Fruit fly (Drosophila melanogaster) whole organism, embryonic: ENCODE measurements around the gene COX5B.

Experiments used
- Antp ChIP-seq: fragments of 200-800 bp; sonication (Bioruptor generic); optimal IDR thresholded peaks from 3 replicates; lab custom pipeline; 2016; ENCODE audit warnings: missing biosample characterization, missing genetic modification characterization
- Asciz ChIP-seq: fragments of 200-800 bp; sonication (Bioruptor generic); optimal IDR thresholded peaks from 2 replicates; lab custom pipeline; 2017; ENCODE audit warnings: missing biosample characterization, mild to moderate bottlenecking, missing genetic modification characterization, missing genetic modification reagents
- Awh ChIP-seq: fragments of 200-800 bp; sonication (Bioruptor generic); IDR thresholded peaks from 2 replicates; pipeline ENCODE4, ENCODE4 v1.3.6; 2022; ENCODE audit warnings: missing biosample characterization, missing genetic modification characterization
- CG10543 ChIP-seq: fragments of 200-800 bp; sonication (Bioruptor generic); optimal IDR thresholded peaks from 3 replicates; lab custom pipeline; 2017; ENCODE audit warnings: missing biosample characterization, mild to moderate bottlenecking, missing genetic modification characterization, moderate library complexity
- CG10654 ChIP-seq: fragments of 200-800 bp; sonication (Bioruptor generic); optimal IDR thresholded peaks from 2 replicates; lab custom pipeline; 2016; ENCODE audit warnings: missing biosample characterization, missing genetic modification characterization
- CG12071 ChIP-seq: fragments of 200-800 bp; sonication (Bioruptor generic); optimal IDR thresholded peaks from 3 replicates; lab custom pipeline; 2018; ENCODE audit warnings: missing biosample characterization, mild to moderate bottlenecking, missing genetic modification characterization
- CG12769 ChIP-seq: fragments of 200-800 bp; sonication (Bioruptor generic); optimal IDR thresholded peaks from 2 replicates; lab custom pipeline; 2019; ENCODE audit warnings: missing biosample characterization, mild to moderate bottlenecking, missing genetic modification characterization, moderate library complexity
- CG14441 ChIP-seq: fragments of 200-800 bp; sonication (Bioruptor generic); IDR thresholded peaks from 2 replicates; pipeline ENCODE4 v1.3.6; 2022; ENCODE audit warnings: missing biosample characterization, missing genetic modification characterization
- CG15601 ChIP-seq: fragments of 200-800 bp; sonication (Bioruptor generic); optimal IDR thresholded peaks from 3 replicates; lab custom pipeline; 2019; ENCODE audit warnings: missing biosample characterization, mild to moderate bottlenecking, missing genetic modification characterization, moderate library complexity
- CG16813 ChIP-seq: fragments of 200-800 bp; sonication (Bioruptor generic); IDR thresholded peaks from 3 replicates; pipeline ENCODE4 v1.3.6; 2022; ENCODE audit warnings: missing biosample characterization, missing genetic modification characterization; ENCODE audit not compliant: partially characterized antibody
- CG17829 ChIP-seq: fragments of 200-800 bp; optimal IDR thresholded peaks from 2 replicates; lab custom pipeline; 2019; ENCODE audit warnings: missing biosample characterization, mild to moderate bottlenecking, missing genetic modification characterization, moderate library complexity
- CG17912 ChIP-seq: fragments of 200-800 bp; sonication (Bioruptor generic); optimal IDR thresholded peaks from 2 replicates; lab custom pipeline; 2018; ENCODE audit warnings: missing biosample characterization, mild to moderate bottlenecking, missing genetic modification characterization
- CG2202 ChIP-seq: fragments of 200-800 bp; sonication (Bioruptor generic); optimal IDR thresholded peaks from 2 replicates; lab custom pipeline; 2018; ENCODE audit warnings: missing biosample characterization, mild to moderate bottlenecking, missing genetic modification characterization
- CG3065 ChIP-seq: fragments of 200-800 bp; sonication (Bioruptor generic); optimal IDR thresholded peaks from 2 replicates; lab custom pipeline; 2016; ENCODE audit warnings: missing biosample characterization, missing genetic modification characterization
- CG34376 ChIP-seq: fragments of 200-800 bp; sonication (Bioruptor generic); optimal IDR thresholded peaks from 2 replicates; lab custom pipeline; 2018; ENCODE audit warnings: missing biosample characterization, mild to moderate bottlenecking, missing genetic modification characterization
- CG42726 ChIP-seq: fragments of 200-800 bp; sonication (Bioruptor generic); IDR thresholded peaks from 2 replicates; pipeline ENCODE4 v1.3.6; 2022; ENCODE audit warnings: missing biosample characterization, missing genetic modification characterization; ENCODE audit not compliant: partially characterized antibody
- CG7556 ChIP-seq: fragments of 200-800 bp; sonication (Bioruptor generic); optimal IDR thresholded peaks from 2 replicates; lab custom pipeline; 2017; ENCODE audit warnings: missing biosample characterization, mild to moderate bottlenecking, missing genetic modification characterization
- CG7786 ChIP-seq: fragments of 200-800 bp; sonication (Bioruptor generic); optimal IDR thresholded peaks from 2 replicates; lab custom pipeline; 2016; ENCODE audit warnings: missing biosample characterization, missing genetic modification characterization
- CG8924 ChIP-seq: fragments of 200-800 bp; optimal IDR thresholded peaks from 3 replicates; lab custom pipeline; 2019; ENCODE audit warnings: missing biosample characterization, mild to moderate bottlenecking, missing genetic modification characterization, moderate library complexity
- CG9609 ChIP-seq: fragments of 200-800 bp; sonication (Bioruptor generic); optimal IDR thresholded peaks from 3 replicates; lab custom pipeline; 2016; ENCODE audit warnings: missing biosample characterization, missing genetic modification characterization
- CkIIα-i1 ChIP-seq: fragments of 200-800 bp; sonication (Bioruptor generic); IDR thresholded peaks from 2 replicates; pipeline ENCODE4 v1.3.6; 2022; ENCODE audit warnings: missing biosample characterization, missing genetic modification characterization
- Doc3 ChIP-seq: fragments of 200-800 bp; sonication (Bioruptor generic); IDR thresholded peaks from 3 replicates; pipeline ENCODE4 v1.3.6; 2022; ENCODE audit warnings: missing biosample characterization, missing genetic modification characterization; ENCODE audit not compliant: partially characterized antibody
- Dref ChIP-seq: fragments of 200-800 bp; sonication (Bioruptor generic); IDR thresholded peaks from 2 replicates; pipeline ENCODE4 v1.3.6; 2022; ENCODE audit warnings: missing biosample characterization, missing genetic modification characterization
- E2f2 ChIP-seq: fragments of 200-800 bp; sonication (Bioruptor generic); IDR thresholded peaks from 2 replicates; pipeline ENCODE4 v1.3.6; 2022; ENCODE audit warnings: missing biosample characterization, missing genetic modification characterization
- Elba2 ChIP-seq: fragments of 200-800 bp; sonication (Bioruptor generic); optimal IDR thresholded peaks from 3 replicates; lab custom pipeline; 2016; ENCODE audit warnings: missing biosample characterization, missing genetic modification characterization
- Ets97D ChIP-seq: fragments of 200-800 bp; sonication (Bioruptor generic); optimal IDR thresholded peaks from 3 replicates; lab custom pipeline; 2016; ENCODE audit warnings: missing biosample characterization, missing genetic modification characterization
- HLH4C ChIP-seq: fragments of 200-800 bp; sonication (Bioruptor generic); IDR thresholded peaks from 3 replicates; pipeline ENCODE4 v1.3.6; 2022; ENCODE audit warnings: missing biosample characterization, missing genetic modification characterization; ENCODE audit not compliant: partially characterized antibody
- Hr39 ChIP-seq: fragments of >200 bp; optimal IDR thresholded peaks from 2 replicates; lab custom pipeline; 2017
- Hr78 ChIP-seq, 2 experiments: fragments of 200-800 bp in 1 of 2; fragments of >200 bp in 1 of 2; sonication (Bioruptor generic) in 1 of 2; optimal IDR thresholded peaks; 2 replicates each; lab custom pipeline; 2017 to 2019; ENCODE audit warnings: missing biosample characterization in 2 of 2, missing genetic modification characterization in 2 of 2, mild to moderate bottlenecking in 1 of 2, moderate library complexity in 1 of 2
- MESR4 ChIP-seq: fragments of 200-800 bp; sonication (Bioruptor generic); optimal IDR thresholded peaks from 2 replicates; lab custom pipeline; 2018; ENCODE audit warnings: missing biosample characterization, mild to moderate bottlenecking, missing genetic modification characterization, moderate library complexity
- Max ChIP-seq: fragments of 200-800 bp; sonication (Bioruptor generic); optimal IDR thresholded peaks from 2 replicates; lab custom pipeline; 2016; ENCODE audit warnings: missing biosample characterization, mild to moderate bottlenecking, missing genetic modification characterization
- NK7.1 ChIP-seq: fragments of 200-800 bp; sonication (Bioruptor generic); optimal IDR thresholded peaks from 3 replicates; lab custom pipeline; 2016; ENCODE audit warnings: missing biosample characterization, missing genetic modification characterization
- Sox100B ChIP-seq: fragments of 200-800 bp; sonication (Bioruptor generic); optimal IDR thresholded peaks from 3 replicates; lab custom pipeline; 2018; ENCODE audit warnings: missing biosample characterization, mild to moderate bottlenecking, missing genetic modification characterization
- bowl ChIP-seq: fragments of 200-800 bp; sonication (Bioruptor generic); IDR thresholded peaks from 2 replicates; pipeline ENCODE4 v1.3.6; 2022; ENCODE audit warnings: missing biosample characterization, missing genetic modification characterization
- bsh ChIP-seq, 2 experiments: fragments of 200-800 bp; sonication (Bioruptor generic); optimal IDR thresholded peaks; 2 replicates each; lab custom pipeline; 2017 to 2018; ENCODE audit warnings: mild to moderate bottlenecking in 2 of 2, missing biosample characterization in 2 of 2, missing genetic modification characterization in 2 of 2, moderate library complexity in 1 of 2
- ci ChIP-seq: fragments of 200-800 bp; sonication (Bioruptor generic); IDR thresholded peaks from 3 replicates; pipeline ENCODE4 v1.3.6; 2022; ENCODE audit warnings: missing biosample characterization, missing genetic modification characterization
- corto ChIP-seq: fragments of 200-800 bp; sonication (Bioruptor generic); optimal IDR thresholded peaks from 2 replicates; lab custom pipeline; 2016; ENCODE audit warnings: missing biosample characterization, mild to moderate bottlenecking, missing genetic modification characterization, moderate library complexity
- crp ChIP-seq, 2 experiments: fragments of 200-800 bp; sonication (Bioruptor generic); optimal IDR thresholded peaks; 2 replicates in 1 of 2; 3 replicates in 1 of 2; lab custom pipeline; 2017; ENCODE audit warnings: missing biosample characterization in 2 of 2, missing genetic modification characterization in 2 of 2, mild to moderate bottlenecking in 1 of 2, moderate library complexity in 1 of 2
- da ChIP-seq: fragments of 200-800 bp; sonication (Bioruptor generic); optimal IDR thresholded peaks from 2 replicates; lab custom pipeline; 2016; ENCODE audit warnings: missing biosample characterization, missing genetic modification characterization
- disco-r ChIP-seq: fragments of 200-800 bp; sonication (Bioruptor generic); optimal IDR thresholded peaks from 2 replicates; lab custom pipeline; 2016; ENCODE audit warnings: missing biosample characterization, missing genetic modification characterization
- ewg ChIP-seq: fragments of 200-800 bp; sonication (Bioruptor generic); optimal IDR thresholded peaks from 3 replicates; lab custom pipeline; 2017; ENCODE audit warnings: mild to moderate bottlenecking, missing biosample characterization, missing genetic modification reagents, missing genetic modification characterization
- gcm2 ChIP-seq: fragments of 200-800 bp; sonication (Bioruptor generic); optimal IDR thresholded peaks from 2 replicates; lab custom pipeline; 2016; ENCODE audit warnings: missing biosample characterization, missing genetic modification characterization
- h ChIP-seq: fragments of >200 bp; optimal IDR thresholded peaks from 2 replicates; lab custom pipeline; 2017
- lbe ChIP-seq: fragments of 200-800 bp; sonication (Bioruptor generic); optimal IDR thresholded peaks from 2 replicates; lab custom pipeline; 2016; ENCODE audit warnings: missing biosample characterization, mild to moderate bottlenecking, missing genetic modification characterization
- pfk ChIP-seq: fragments of 200-800 bp; sonication (Bioruptor generic); optimal IDR thresholded peaks from 2 replicates; lab custom pipeline; 2018; ENCODE audit warnings: missing biosample characterization, mild to moderate bottlenecking, missing genetic modification characterization, moderate library complexity
- ro ChIP-seq: fragments of 200-800 bp; sonication (Bioruptor generic); IDR thresholded peaks from 2 replicates; pipeline ENCODE4 v1.3.6; 2022; ENCODE audit warnings: missing biosample characterization, missing genetic modification characterization
- stc ChIP-seq: fragments of 200-800 bp; sonication (Bioruptor generic); IDR thresholded peaks from 2 replicates; pipeline ENCODE4 v1.3.6; 2022; ENCODE audit warnings: missing biosample characterization, missing genetic modification characterization
- tio ChIP-seq: fragments of 200-800 bp; sonication (Bioruptor generic); optimal IDR thresholded peaks from 2 replicates; lab custom pipeline; 2017; ENCODE audit warnings: missing biosample characterization, missing genetic modification characterization, inconsistent platforms
- twi ChIP-seq: fragments of 200-800 bp; optimal IDR thresholded peaks from 2 replicates; lab custom pipeline; 2019; ENCODE audit warnings: missing biosample characterization, mild to moderate bottlenecking, missing genetic modification characterization, moderate library complexity
- usp ChIP-seq: fragments of >200 bp; optimal IDR thresholded peaks from 2 replicates; lab custom pipeline; 2017; ENCODE audit warnings: missing biosample characterization, missing genetic modification characterization

Gene COX5B

DNA sequence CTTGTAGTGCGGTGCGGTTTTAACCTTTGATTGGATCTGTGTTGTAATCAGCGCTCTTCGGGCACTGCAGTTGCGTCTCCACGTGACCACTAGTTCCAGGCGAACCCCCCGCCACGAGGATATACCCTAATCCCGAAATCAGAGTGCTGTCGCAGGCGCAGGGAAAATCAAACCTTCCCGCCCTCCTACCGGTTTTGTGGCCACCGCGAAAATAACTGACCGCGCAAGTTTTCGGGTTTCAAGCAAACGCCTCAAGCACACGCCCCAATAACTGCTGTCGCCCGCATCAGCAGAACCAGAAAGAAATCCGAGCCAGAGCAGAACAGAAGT is 4.7 kb downstream of the COX5B start (continued):
- TF ChIP-seq E2f2 (GFP tag; lab: Robert Waterston, UW) (peak; percentile 76), CG15601 (no peak), corto (GFP tag; lab: Kevin White, UChicago) (no peak), crp (GFP tag; optimal IDR thresholded peaks at IDR 0.05; lab: Kevin White, UChicago) (peak in 1 of 2 experiments; percentile 39), MESR4 (GFP tag; lab: Kevin White, UChicago) (peak; percentile 60), Doc3 (GFP tag; lab: Robert Waterston, UW) (peak; percentile 52; the same call in 1 of the 3 replicates)

DNA sequence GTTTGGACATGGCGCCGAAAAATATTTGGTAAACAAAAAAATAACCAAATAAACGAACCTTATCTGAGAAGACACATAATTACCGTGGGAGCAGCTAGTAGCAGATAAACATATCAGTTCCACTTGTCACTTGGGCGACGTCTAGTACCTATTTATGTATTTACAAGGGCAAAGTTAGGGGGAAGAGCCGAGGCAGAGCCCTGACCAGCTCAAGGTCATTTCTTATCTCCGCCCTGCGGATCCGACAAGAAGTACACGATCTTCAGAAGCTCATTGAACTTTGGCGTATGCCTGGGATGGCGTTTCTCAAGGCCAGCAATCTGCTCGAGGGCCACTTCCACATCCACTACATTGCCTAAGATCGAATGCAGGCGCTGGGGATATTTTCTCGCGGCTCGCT is 7.4 kb downstream of the COX5B start:
- TF ChIP-seq bowl = no peak
- peak; percentile 58 for TF ChIP-seq CG34376 (GFP tag; lab: Kevin White, UChicago)
- no peak for TF ChIP-seq CG16813
- TF ChIP-seq CG3065 (GFP tag; lab: Kevin White, UChicago) = no peak
- TF ChIP-seq pfk (GFP tag; lab: Kevin White, UChicago) = no peak
- no peak for TF ChIP-seq CG2202
- 0 out of 3 replicates have a peak, but pooled peaks have one; percentile 51 for TF ChIP-seq ci
- TF ChIP-seq CG8924 (tag; lab: Kevin White, UChicago) = no peak
- no peak for TF ChIP-seq bsh (GFP tag; optimal IDR thresholded peaks at IDR 0.05; lab: Kevin White, UChicago)
- TF ChIP-seq stc (GFP tag; lab: Robert Waterston, UW) = no peak
- TF ChIP-seq ewg = no peak
- TF ChIP-seq Elba2 (GFP tag; lab: Kevin White, UChicago) = no peak
- no peak for TF ChIP-seq NK7.1 (GFP tag; lab: Kevin White, UChicago)
- no peak for TF ChIP-seq twi (tag; lab: Kevin White, UChicago)
- no peak for TF ChIP-seq da
- no peak for TF ChIP-seq Dref (GFP tag; lab: Robert Waterston, UW)
- no peak for TF ChIP-seq CG7786 (GFP tag; lab: Kevin White, UChicago)
- TF ChIP-seq HLH4C (GFP tag; lab: Robert Waterston, UW) = no peak
- no peak for TF ChIP-seq tio
- TF ChIP-seq ro = no peak
- no peak for TF ChIP-seq Hr39 (lab: Kevin White, UChicago)
- no peak for TF ChIP-seq Asciz (GFP tag; lab: Kevin White, UChicago)
- TF ChIP-seq usp (GFP tag; lab: Kevin White, UChicago) = no peak
- TF ChIP-seq CkIIα-i1 = no peak
- TF ChIP-seq Max (GFP tag; lab: Kevin White, UChicago) = no peak
- no peak for TF ChIP-seq h
- no peak for TF ChIP-seq CG10543
- TF ChIP-seq CG12769 = peak; percentile 13
- no peak for TF ChIP-seq CG17829
- no peak for TF ChIP-seq Awh (GFP tag; lab: Robert Waterston, UW)
- no peak for TF ChIP-seq CG12071 (GFP tag; lab: Kevin White, UChicago)
- peak in 1 of 2 experiments; percentile 58 for TF ChIP-seq Hr78 (GFP tag; optimal IDR thresholded peaks at IDR 0.05; lab: Kevin White, UChicago)
- TF ChIP-seq CG10654 (GFP tag; lab: Kevin White, UChicago) = no peak
- TF ChIP-seq CG17912 (GFP tag; lab: Kevin White, UChicago) = no peak
- no peak for TF ChIP-seq Sox100B (GFP tag; lab: Kevin White, UChicago)
- TF ChIP-seq Ets97D (GFP tag; lab: Kevin White, UChicago) = no peak
- no peak for TF ChIP-seq gcm2
- TF ChIP-seq lbe (GFP tag; lab: Kevin White, UChicago) = no peak
- no peak for TF ChIP-seq Antp (GFP tag; lab: Kevin White, UChicago)
- TF ChIP-seq CG9609 (GFP tag; lab: Kevin White, UChicago) = no peak
- no peak for TF ChIP-seq disco-r
- no peak for TF ChIP-seq CG14441 (GFP tag; lab: Robert Waterston, UW)
- TF ChIP-seq CG7556 (GFP tag; lab: Kevin White, UChicago) = no peak
- no peak for TF ChIP-seq CG42726 (GFP tag; lab: Robert Waterston, UW)
